Fruit fly (Drosophila melanogaster) S2 (cell line): ENCODE results near the gene Rheb.

Experiments
- CG8478 ChIP-seq: fragments of >200 bp; optimal IDR thresholded peaks from 2 replicates; lab custom pipeline; 2018
- CTCF ChIP-seq, 2 experiments: fragments of >200 bp; optimal IDR thresholded peaks; 2 replicates each; lab custom pipeline; 2018

The Rheb gene

dm6 chr3R:5601044-5601523, 32.4 kb downstream of the Rheb start, which contains the start of the genes kra and SecS:
Gene kra, minus strand, starts transcription at chr3R:5601136.
Gene SecS, plus strand, starts transcription at chr3R:5601433.
- TF ChIP-seq CG8478, result no peak
- peak; percentile 23 to 48 for TF ChIP-seq CTCF (optimal IDR thresholded peaks at IDR 0.05; lab: Kevin White, UChicago)

dm6 chr3R:5606477-5606876, 37.8 kb downstream of the Rheb start, which contains the start of gene asl:
Gene asl, minus strand, starts transcription at chr3R:5606543.
- TF ChIP-seq CTCF (optimal IDR thresholded peaks at IDR 0.05; lab: Kevin White, UChicago) (peak; percentile 84 to 87), CG8478 (no peak)

dm6 chr3R:5608422-5608821, 39.7 kb downstream of the Rheb start:
- no peak for TF ChIP-seq CG8478
- TF ChIP-seq CTCF (optimal IDR thresholded peaks at IDR 0.05; lab: Kevin White, UChicago), result no peak

dm6 chr3R:5610656-5611055, 41.9 kb downstream of the Rheb start:
- TF ChIP-seq CG8478, result no peak
- no peak for TF ChIP-seq CTCF (optimal IDR thresholded peaks at IDR 0.05; lab: Kevin White, UChicago)

dm6 chr3R:5611167-5611566, 42.4 kb downstream of the Rheb start:
- no peak for TF ChIP-seq CTCF (optimal IDR thresholded peaks at IDR 0.05; lab: Kevin White, UChicago)
- TF ChIP-seq CG8478, result no peak

dm6 chr3R:5611733-5612132, 43.0 kb downstream of the Rheb start:
- TF ChIP-seq CTCF (optimal IDR thresholded peaks at IDR 0.05; lab: Kevin White, UChicago) (peak in 1 of 2 experiments; percentile 42), CG8478 (no peak)

dm6 chr3R:5612372-5613113, 43.8 kb downstream of the Rheb start, which contains the start of gene Rga:
Gene Rga, minus strand, starts transcription at chr3R:5613112.
- TF ChIP-seq CTCF (optimal IDR thresholded peaks at IDR 0.05; lab: Kevin White, UChicago) (no peak), CG8478 (no peak)

- TF ChIP-seq CG8478 (no peak), CTCF (optimal IDR thresholded peaks at IDR 0.05; lab: Kevin White, UChicago) (no peak)
Measured at dm6 chr3R:5613114-5613443, 44.4 kb downstream of the Rheb start, which contains the start of gene Atu. Gene Atu, plus strand, starts transcription at chr3R:5613358.

dm6 chr3R:5615484-5615883, 46.8 kb downstream of the Rheb start:
- TF ChIP-seq CTCF (optimal IDR thresholded peaks at IDR 0.05; lab: Kevin White, UChicago), result no peak
- no peak for TF ChIP-seq CG8478

dm6 chr3R:5617923-5618623, 49.4 kb downstream of the Rheb start:
- no peak for TF ChIP-seq CG8478
- no peak for TF ChIP-seq CTCF (optimal IDR thresholded peaks at IDR 0.05; lab: Kevin White, UChicago)
